Worm (Caenorhabditis elegans) whole organism, L4 larva: ENCODE measurements around the gene mec-17.

Source experiments
- F49E8.2 ChIP-seq: sonication (generic microtip); optimal IDR thresholded peaks from 2 replicates; lab custom pipeline; 2016; ENCODE audit warnings: missing compliant biosample characterization, mild to moderate bottlenecking, missing genetic modification characterization, borderline replicate concordance
- ceh-82 ChIP-seq: sonication (generic microtip); optimal IDR thresholded peaks from 2 replicates; lab custom pipeline; 2017; ENCODE audit warnings: missing biosample characterization, missing genetic modification characterization
- dve-1 ChIP-seq: sonication (generic microtip); optimal IDR thresholded peaks from 2 replicates; lab custom pipeline; 2017; ENCODE audit warnings: antibody characterized with exemption, mild to moderate bottlenecking, missing genetic modification characterization, missing compliant biosample characterization; ENCODE audit not compliant: insufficient read depth
- egl-27 ChIP-seq: sonication (generic microtip); optimal IDR thresholded peaks from 3 replicates; lab custom pipeline; 2017; ENCODE audit warnings: missing biosample characterization, missing genetic modification reagents, missing genetic modification characterization
- lin-39 ChIP-seq: fragments of 150-350 bp; optimal IDR thresholded peaks from 2 replicates; lab custom pipeline; 2014; ENCODE audit warnings: missing biosample characterization, missing genetic modification reagents, missing genetic modification characterization
- mep-1 ChIP-seq: fragments of 150-350 bp; sonication (generic microtip); optimal IDR thresholded peaks from 3 replicates; lab custom pipeline; 2014; ENCODE audit warnings: missing biosample characterization, missing genetic modification characterization
- nhr-25 ChIP-seq: sonication (generic microtip); optimal IDR thresholded peaks from 2 replicates; lab custom pipeline; 2017; ENCODE audit warnings: missing genetic modification characterization, mild to moderate bottlenecking, missing compliant biosample characterization, antibody characterized with exemption, moderate library complexity, borderline replicate concordance; ENCODE audit not compliant: insufficient read depth
- pha-4 ChIP-seq, 2 experiments: fragments of 150-350 bp in 1 of 2; fragments of 200-800 bp in 1 of 2; sonication (Bioruptor generic) in 1 of 2; IDR thresholded peaks in 1 of 2; optimal IDR thresholded peaks in 1 of 2; 2 replicates each; pipeline versions ENCODE4 v1.3.6 to Lab custom; 2014 to 2022; ENCODE audit warnings: missing genetic modification characterization in 2 of 2, missing genetic modification reagents in 2 of 2, missing biosample characterization in 1 of 2, missing compliant biosample characterization in 1 of 2
- snpc-1.2 ChIP-seq: fragments of 200-800 bp; sonication (Bioruptor generic); IDR thresholded peaks from 2 replicates; pipeline ENCODE4 v1.3.6; 2022; ENCODE audit warnings: missing genetic modification reagents, missing genetic modification characterization, missing compliant biosample characterization
- snpc-4 ChIP-seq: fragments of 150-350 bp; optimal IDR thresholded peaks from 2 replicates; lab custom pipeline; 2014; ENCODE audit warnings: missing biosample characterization, missing genetic modification characterization

ce11 chrIV:7988385-7988784 is 1.4 kb upstream of the mec-17 start, which contains the start of gene col-115:
- TF ChIP-seq egl-27 (tag; lab: Kevin White, UChicago) (no peak), snpc-4 (tag; lab: Kevin White, UChicago) (no peak), snpc-1.2 (no peak), dve-1 (tag; lab: Kevin White, UChicago) (no peak), pha-4 (GFP tag; IDR thresholded peaks at IDR 0.05; lab: Robert Waterston, UW) (no peak), pha-4 (tag; optimal IDR thresholded peaks at IDR 0.05; lab: Kevin White, UChicago) (no peak), nhr-25 (no peak), ceh-82 (tag; lab: Kevin White, UChicago) (no peak), mep-1 (no peak), lin-39 (tag; lab: Kevin White, UChicago) (no peak), F49E8.2 (tag; lab: Kevin White, UChicago) (no peak)
